Fruit fly (Drosophila melanogaster): ENCODE measurements around the gene CHES-1-like.

- TF ChIP-seq CG13204 (GFP tag; optimal IDR thresholded peaks at IDR 0.05) (peak; percentile 67), CG17806 (tag; optimal IDR thresholded peaks at IDR 0.05) (peak; percentile 76), Pif1A (GFP tag; optimal IDR thresholded peaks at IDR 0.05) (peak; percentile 86), CG12605 (GFP tag; IDR thresholded peaks at IDR 0.05) (0 out of 2 replicates have a peak, but pooled peaks have one; percentile 29), CG9948 (tag; optimal IDR thresholded peaks at IDR 0.05) (peak; percentile 86), gl (tag; optimal IDR thresholded peaks at IDR 0.05) (peak; percentile 51), Pif1B (GFP tag; optimal IDR thresholded peaks at IDR 0.05) (peak; percentile 88), EcR (GFP tag; optimal IDR thresholded peaks at IDR 0.05) (peak; percentile 47), Snoo (tag; optimal IDR thresholded peaks at IDR 0.05) (peak; percentile 78)
Observed at dm6 chrX:7708942-7709707, at the start of gene CHES-1-like.
